Fruit fly (Drosophila melanogaster): ENCODE measurements around the gene CG33191.

CG33191 gene

dm6 chr3R:8805388-8805852 lies 25.7 kb upstream of the CG33191 start, which contains the start of gene CG9839:
TSS of gene CG9839 (minus strand) at chr3R:8805802.
- TF ChIP-seq Mnt (GFP tag; optimal IDR thresholded peaks at IDR 0.05): peak; percentile 23
- TF ChIP-seq Crg-1 (GFP tag; optimal IDR thresholded peaks at IDR 0.05): no peak
- no peak for TF ChIP-seq CG5204 (GFP tag; optimal IDR thresholded peaks at IDR 0.05)
- no peak for TF ChIP-seq CG1620 (GFP tag; optimal IDR thresholded peaks at IDR 0.05)
- no peak for TF ChIP-seq bab1 (GFP tag; optimal IDR thresholded peaks at IDR 0.05)
- TF ChIP-seq CG7101 (tag; optimal IDR thresholded peaks at IDR 0.05): no peak

DNA sequence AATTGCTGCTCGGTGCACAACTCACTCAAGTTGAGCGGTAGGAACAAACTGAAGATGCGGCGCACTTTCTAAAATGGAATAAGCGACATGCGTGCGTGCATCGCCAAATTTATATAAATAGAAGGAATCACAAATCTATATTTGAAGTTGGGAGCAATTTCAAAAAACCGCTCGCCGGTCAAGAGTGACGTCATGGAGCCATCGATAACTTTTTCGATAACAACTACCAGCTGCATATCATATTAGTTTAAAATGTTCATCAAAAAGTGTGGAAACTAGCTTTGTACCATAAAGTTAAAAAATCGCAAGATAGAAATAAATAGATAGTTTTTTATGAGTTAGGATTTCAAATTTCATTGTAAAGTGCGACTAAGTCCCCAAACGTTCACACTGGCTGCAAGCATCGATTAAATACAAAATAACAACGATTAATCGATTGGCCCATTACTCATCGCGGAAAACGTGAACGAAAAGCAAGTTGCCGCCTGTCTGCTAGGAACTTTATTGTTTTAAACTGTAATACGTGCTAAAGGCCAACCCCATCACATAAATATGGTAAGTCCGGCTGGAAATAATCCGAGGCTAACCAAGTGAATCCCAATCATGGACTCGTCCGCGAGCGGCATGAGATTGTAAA lies 21.5 kb upstream of the CG33191 start, which contains the start of the genes Pif1A, Pif1B and CCT7:
Gene Pif1A (minus strand): TSS at position 51 of the 637 bp plus-strand sequence.
Gene Pif1B (minus strand): TSS at position 51 of the 637 bp plus-strand sequence.
Gene CCT7 (plus strand): TSS at position 439 of the 637 bp plus-strand sequence.
- TF ChIP-seq Clk (GFP tag; optimal IDR thresholded peaks at IDR 0.05) (no peak), bab1 (GFP tag; optimal IDR thresholded peaks at IDR 0.05) (peak; percentile 48), Mnt (GFP tag; optimal IDR thresholded peaks at IDR 0.05) (peak; percentile 81), cnc (optimal IDR thresholded peaks at IDR 0.05) (no peak), pad (GFP tag; optimal IDR thresholded peaks at IDR 0.05) (peak; percentile 11), ovo (GFP tag; optimal IDR thresholded peaks at IDR 0.05) (no peak), tj (GFP tag; optimal IDR thresholded peaks at IDR 0.05) (peak; percentile 5), CG7045 (GFP tag; optimal IDR thresholded peaks at IDR 0.05) (no peak), Crg-1 (GFP tag; optimal IDR thresholded peaks at IDR 0.05) (peak; percentile 18), Hr96 (GFP tag; optimal IDR thresholded peaks at IDR 0.05) (no peak), CG11617 (GFP tag; optimal IDR thresholded peaks at IDR 0.05) (peak; percentile 18), kay (GFP tag; ENCODE audit: borderline replicate concordance) (peak; percentile 99)

DNA sequence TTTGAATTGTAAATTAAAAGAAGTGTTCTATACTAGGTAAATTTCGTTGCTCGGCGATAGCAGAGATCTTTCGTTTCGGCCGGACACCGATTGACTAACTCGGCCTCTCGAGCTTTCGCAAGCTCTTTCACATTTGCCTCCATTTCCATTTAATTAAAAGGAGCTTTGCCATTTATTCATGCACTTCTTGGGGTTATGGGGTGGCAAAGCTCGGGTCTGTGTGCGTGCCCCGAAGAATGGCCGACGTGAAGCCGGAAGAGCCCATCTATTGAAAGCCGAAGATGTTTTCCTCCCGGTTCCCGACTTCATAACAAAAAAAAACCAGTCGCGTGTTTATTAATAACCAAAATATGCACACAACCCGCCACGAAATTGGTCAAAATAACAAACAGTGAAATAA lies 20.1 kb upstream of the CG33191 start:
- TF ChIP-seq CG33017 (tag; optimal IDR thresholded peaks at IDR 0.05) (peak; percentile 2), bab1 (GFP tag; optimal IDR thresholded peaks at IDR 0.05) (no peak), cic (GFP tag; optimal IDR thresholded peaks at IDR 0.05) (peak; percentile 50)

dm6 chr3R:8798332-8798731 lies 18.6 kb upstream of the CG33191 start:
- TF ChIP-seq CG14711 (tag; optimal IDR thresholded peaks at IDR 0.05) (no peak), toe (GFP tag; optimal IDR thresholded peaks at IDR 0.05) (no peak), CG1620 (GFP tag; optimal IDR thresholded peaks at IDR 0.05) (no peak), cic (GFP tag; optimal IDR thresholded peaks at IDR 0.05) (no peak), ovo (GFP tag; optimal IDR thresholded peaks at IDR 0.05) (no peak), CG7045 (GFP tag; optimal IDR thresholded peaks at IDR 0.05) (no peak), pad (GFP tag; optimal IDR thresholded peaks at IDR 0.05) (no peak), Mnt (GFP tag; optimal IDR thresholded peaks at IDR 0.05) (no peak), CG12768 (GFP tag; optimal IDR thresholded peaks at IDR 0.05) (no peak), CG11617 (GFP tag; optimal IDR thresholded peaks at IDR 0.05) (no peak), tj (GFP tag; optimal IDR thresholded peaks at IDR 0.05) (no peak), kay (GFP tag; ENCODE audit: borderline replicate concordance) (no peak), CG7101 (tag; optimal IDR thresholded peaks at IDR 0.05) (no peak), CG33017 (tag; optimal IDR thresholded peaks at IDR 0.05) (no peak), cnc (optimal IDR thresholded peaks at IDR 0.05) (no peak)

dm6 chr3R:8794384-8794783 lies 14.7 kb upstream of the CG33191 start, which contains the start of gene Ir85a:
TSS of gene Ir85a (plus strand) at chr3R:8794684.
- TF ChIP-seq Crg-1 (GFP tag; optimal IDR thresholded peaks at IDR 0.05): no peak
- no peak for TF ChIP-seq bab1 (GFP tag; optimal IDR thresholded peaks at IDR 0.05)
- TF ChIP-seq kay (GFP tag; ENCODE audit: borderline replicate concordance): no peak
- TF ChIP-seq Hr96 (GFP tag; optimal IDR thresholded peaks at IDR 0.05): no peak
- no peak for TF ChIP-seq cic (GFP tag; optimal IDR thresholded peaks at IDR 0.05)
- TF ChIP-seq cnc (optimal IDR thresholded peaks at IDR 0.05): no peak
- TF ChIP-seq pad (GFP tag; optimal IDR thresholded peaks at IDR 0.05): no peak
- TF ChIP-seq CG33017 (tag; optimal IDR thresholded peaks at IDR 0.05): no peak
- no peak for TF ChIP-seq CG11617 (GFP tag; optimal IDR thresholded peaks at IDR 0.05)
- TF ChIP-seq toe (GFP tag; optimal IDR thresholded peaks at IDR 0.05): no peak
- no peak for TF ChIP-seq CG5204 (GFP tag; optimal IDR thresholded peaks at IDR 0.05)
- no peak for TF ChIP-seq tj (GFP tag; optimal IDR thresholded peaks at IDR 0.05)

DNA sequence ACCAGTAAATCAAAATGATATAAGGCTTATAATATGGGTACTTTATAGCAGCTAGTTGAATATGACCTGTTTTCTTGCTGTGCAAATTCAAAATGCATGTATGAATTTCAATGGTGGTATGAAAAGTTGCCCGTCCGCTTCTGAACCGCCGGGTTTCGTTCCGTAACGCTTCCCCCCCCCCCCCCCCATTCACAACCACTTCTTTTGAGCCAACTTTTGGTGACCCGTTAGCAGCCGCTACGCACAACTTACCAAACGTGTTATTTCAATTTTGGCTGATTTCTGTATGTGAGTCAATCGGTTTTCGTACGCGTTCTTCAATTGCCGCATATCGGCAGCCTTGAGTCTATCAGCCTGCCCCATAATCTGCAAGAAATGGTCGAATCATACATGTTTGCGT lies 14.0 kb upstream of the CG33191 start:
- TF ChIP-seq CG14711 (tag; optimal IDR thresholded peaks at IDR 0.05): no peak
- no peak for TF ChIP-seq cic (GFP tag; optimal IDR thresholded peaks at IDR 0.05)
- TF ChIP-seq CG5204 (GFP tag; optimal IDR thresholded peaks at IDR 0.05): no peak
- no peak for TF ChIP-seq ovo (GFP tag; optimal IDR thresholded peaks at IDR 0.05)
- TF ChIP-seq Clk (GFP tag; optimal IDR thresholded peaks at IDR 0.05): no peak
- no peak for TF ChIP-seq CG7101 (tag; optimal IDR thresholded peaks at IDR 0.05)
- TF ChIP-seq CG12768 (GFP tag; optimal IDR thresholded peaks at IDR 0.05): no peak
- TF ChIP-seq kay (GFP tag; ENCODE audit: borderline replicate concordance): no peak

Data from whole organism, adult.